Worm (Caenorhabditis elegans) whole organism, young adult: Measurements from ENCODE around the gene Y45F10D.7.

Experiments used
- Y79H2A.3 ChIP-seq: fragments of 200-800 bp; sonication (Bioruptor generic); conservative IDR thresholded peaks from 2 replicates; pipeline ENCODE4 v1.3.6; 2022; ENCODE audit warnings: missing genetic modification reagents, missing genetic modification characterization, missing compliant biosample characterization
- ceh-79 ChIP-seq: sonication (generic microtip); optimal IDR thresholded peaks from 2 replicates; lab custom pipeline; 2017; ENCODE audit warnings: mild to moderate bottlenecking, missing genetic modification characterization, missing compliant biosample characterization
- efl-1 ChIP-seq: fragments of 150-350 bp; optimal IDR thresholded peaks from 2 replicates; lab custom pipeline; 2014; ENCODE audit warnings: missing biosample characterization, missing genetic modification reagents, missing genetic modification characterization
- egrh-3 ChIP-seq: fragments of 200-800 bp; sonication (Bioruptor generic); IDR thresholded peaks from 2 replicates; pipeline ENCODE4 v1.3.6; 2022; ENCODE audit warnings: missing genetic modification reagents, missing genetic modification characterization, missing compliant biosample characterization
- lag-1 ChIP-seq: fragments of 200-800 bp; sonication (Bioruptor generic); IDR thresholded peaks from 2 replicates; pipeline ENCODE4 v1.3.6; 2022; ENCODE audit warnings: missing genetic modification reagents, missing genetic modification characterization, missing compliant biosample characterization
- lin-54 ChIP-seq: fragments of 200-800 bp; sonication (Bioruptor generic); optimal IDR thresholded peaks from 2 replicates; lab custom pipeline; 2018; ENCODE audit warnings: mild to moderate bottlenecking, missing genetic modification characterization, missing compliant biosample characterization
- nhr-179 ChIP-seq: sonication (generic microtip); optimal IDR thresholded peaks from 2 replicates; lab custom pipeline; 2016; ENCODE audit warnings: mild to moderate bottlenecking, missing genetic modification characterization, missing compliant biosample characterization
- pbrm-1 ChIP-seq: fragments of 200-800 bp; sonication (Bioruptor generic); IDR thresholded peaks from 2 replicates; pipeline ENCODE4 v1.3.6; 2022; ENCODE audit warnings: missing genetic modification reagents, missing genetic modification characterization, missing compliant biosample characterization
- snpc-4 ChIP-seq, 5 experiments: fragments of 150-350 bp in 1 of 5; sonication (generic microtip) in 4 of 5; optimal IDR thresholded peaks; 2 replicates each; lab custom pipeline; 2014 to 2018; ENCODE audit warnings: missing genetic modification characterization in 5 of 5, missing biosample characterization in 3 of 5, antibody characterized with exemption in 2 of 5, mild to moderate bottlenecking in 2 of 5, missing compliant biosample characterization in 2 of 5, missing genotype in 2 of 5, moderate library complexity in 2 of 5, missing genetic modification reagents in 1 of 5
- sptf-2 ChIP-seq: fragments of 200-800 bp; sonication (Bioruptor generic); optimal IDR thresholded peaks from 2 replicates; lab custom pipeline; 2018; ENCODE audit warnings: mild to moderate bottlenecking, missing genetic modification characterization, missing compliant biosample characterization
- unc-62 ChIP-seq: fragments of 150-350 bp; optimal IDR thresholded peaks from 2 replicates; lab custom pipeline; 2014; ENCODE audit warnings: missing biosample characterization, missing genetic modification reagents, missing genetic modification characterization
- xnd-1 ChIP-seq: sonication (generic microtip); optimal IDR thresholded peaks from 2 replicates; lab custom pipeline; 2016; ENCODE audit warnings: missing genotype, missing genetic modification reagents, missing genetic modification characterization, missing compliant biosample characterization

DNA sequence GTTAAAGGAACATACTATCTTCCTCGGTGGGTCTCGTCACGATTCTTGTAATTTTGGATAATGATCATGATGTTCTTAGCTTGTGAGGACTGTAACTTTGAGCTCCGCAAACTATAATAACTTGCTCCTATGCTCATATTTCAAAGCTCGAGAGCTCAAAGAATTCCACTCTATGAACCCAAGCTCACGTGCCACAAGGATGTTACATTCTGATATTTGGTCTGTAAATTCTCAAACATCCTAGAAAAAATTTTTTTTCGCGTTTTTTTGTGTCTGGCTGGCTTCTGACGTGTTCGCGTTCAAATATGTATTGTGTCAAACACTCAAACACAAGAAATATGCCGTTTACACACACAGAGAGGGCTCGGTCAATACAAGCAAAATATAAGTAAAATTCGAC lies 12.6 kb upstream of the Y45F10D.7 start, which contains the start of gene Y45F10D.16:
- no peak for TF ChIP-seq egrh-3 (GFP tag; lab: Robert Waterston, UW)
- no peak for TF ChIP-seq ceh-79 (tag; lab: Kevin White, UChicago)
- no peak for TF ChIP-seq Y79H2A.3 (GFP tag; lab: Robert Waterston, UW)
- TF ChIP-seq lag-1 (GFP tag; lab: Robert Waterston, UW): no peak
- no peak for TF ChIP-seq nhr-179 (tag; lab: Kevin White, UChicago)
- TF ChIP-seq pbrm-1 (GFP tag; lab: Robert Waterston, UW): no peak
- TF ChIP-seq xnd-1 (tag; lab: Kevin White, UChicago): no peak
- no peak for TF ChIP-seq snpc-4 (GFP tag; optimal IDR thresholded peaks at IDR 0.05; lab: Kevin White, UChicago)
- no peak for TF ChIP-seq snpc-4 (tag; optimal IDR thresholded peaks at IDR 0.05; lab: Kevin White, UChicago)
- TF ChIP-seq efl-1: no peak
- TF ChIP-seq unc-62: no peak
- TF ChIP-seq sptf-2 (GFP tag; lab: Kevin White, UChicago): no peak
- TF ChIP-seq lin-54 (GFP tag; lab: Kevin White, UChicago): no peak
